Worm (Caenorhabditis elegans) whole organism, L2 larva: ENCODE data around the gene hars-1.

Experiments used
- R02D3.7 ChIP-seq: fragments of 150-350 bp; optimal IDR thresholded peaks from 2 replicates; lab custom pipeline; 2014; ENCODE audit warnings: missing biosample characterization, missing genetic modification characterization
- ZK546.5 ChIP-seq: sonication (generic microtip); optimal IDR thresholded peaks from 2 replicates; lab custom pipeline; 2017; ENCODE audit warnings: missing biosample characterization, missing genetic modification characterization
- aly-2 ChIP-seq: fragments of 150-350 bp; optimal IDR thresholded peaks from 2 replicates; lab custom pipeline; 2014; ENCODE audit warnings: missing biosample characterization, missing genetic modification characterization
- blmp-1 ChIP-seq: sonication (generic microtip); optimal IDR thresholded peaks from 2 replicates; lab custom pipeline; 2017; ENCODE audit warnings: missing genetic modification characterization, mild to moderate bottlenecking, missing compliant biosample characterization, antibody characterized with exemption, moderate library complexity; ENCODE audit not compliant: insufficient read depth
- ceh-16 ChIP-seq: fragments of 150-350 bp; optimal IDR thresholded peaks from 2 replicates; lab custom pipeline; 2014; ENCODE audit warnings: missing biosample characterization, missing genetic modification characterization
- fos-1 ChIP-seq: fragments of 150-350 bp; optimal IDR thresholded peaks from 2 replicates; lab custom pipeline; 2014; ENCODE audit warnings: missing biosample characterization, missing genetic modification characterization
- lin-39 ChIP-seq: fragments of 150-350 bp; optimal IDR thresholded peaks from 2 replicates; lab custom pipeline; 2014; ENCODE audit warnings: missing biosample characterization, missing genetic modification reagents, missing genetic modification characterization
- mab-5 ChIP-seq: fragments of 150-350 bp; optimal IDR thresholded peaks from 2 replicates; lab custom pipeline; 2014; ENCODE audit warnings: missing biosample characterization, missing genetic modification characterization
- skn-1 ChIP-seq: sonication (generic microtip); optimal IDR thresholded peaks from 2 replicates; lab custom pipeline; 2017; ENCODE audit warnings: missing biosample characterization, missing genetic modification characterization
- unc-39 ChIP-seq: fragments of 150-350 bp; optimal IDR thresholded peaks from 2 replicates; lab custom pipeline; 2014; ENCODE audit warnings: missing biosample characterization, missing genetic modification characterization
- unc-62 ChIP-seq: fragments of 150-350 bp; optimal IDR thresholded peaks from 2 replicates; lab custom pipeline; 2014; ENCODE audit warnings: missing biosample characterization, missing genetic modification reagents, missing genetic modification characterization
- ztf-11 ChIP-seq: sonication (generic microtip); optimal IDR thresholded peaks from 2 replicates; lab custom pipeline; 2017; ENCODE audit warnings: missing biosample characterization, missing genetic modification characterization

DNA sequence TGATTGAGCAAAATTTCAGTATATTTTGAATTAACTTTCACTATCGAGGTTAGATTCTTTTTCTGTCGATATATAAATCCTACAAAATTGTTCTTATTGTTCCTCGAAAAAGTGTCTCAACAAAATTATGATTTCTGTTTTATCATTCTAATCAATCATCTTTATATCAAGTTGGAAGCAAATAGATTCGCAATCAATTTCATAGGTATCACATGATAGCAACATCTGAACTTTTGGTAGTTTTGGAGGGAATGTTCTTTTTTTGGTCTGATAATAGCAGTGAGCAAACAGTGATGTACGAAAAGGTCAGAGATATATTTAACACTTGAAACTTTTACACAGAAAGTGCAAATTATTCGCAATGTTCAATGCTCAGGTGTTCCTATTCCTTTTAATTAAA is 47.9 kb upstream of the hars-1 start:
- TF ChIP-seq skn-1 (tag; lab: Kevin White, UChicago): no peak
- no peak for TF ChIP-seq blmp-1 (tag; lab: Kevin White, UChicago)
- TF ChIP-seq mab-5: no peak
- no peak for TF ChIP-seq ZK546.5 (tag; lab: Kevin White, UChicago)
- TF ChIP-seq ztf-11 (tag; lab: Kevin White, UChicago): no peak
- TF ChIP-seq unc-62 (GFP tag; lab: Kevin White, UChicago): no peak
- TF ChIP-seq unc-39 (tag; lab: Kevin White, UChicago): no peak
- no peak for TF ChIP-seq aly-2
- TF ChIP-seq lin-39 (tag; lab: Kevin White, UChicago): no peak
- peak; percentile 62 for TF ChIP-seq fos-1
- TF ChIP-seq ceh-16: no peak
- no peak for TF ChIP-seq R02D3.7
